Fruit fly (Drosophila melanogaster) whole organism, embryonic: ENCODE data around the gene CG14511.

ENCODE experiments used
- BEAF-32 ChIP-seq: fragments of 200-800 bp; sonication (Bioruptor generic); optimal IDR thresholded peaks from 3 replicates; lab custom pipeline; 2017; ENCODE audit warnings: missing biosample characterization, missing genetic modification characterization, mild to moderate bottlenecking, moderate library complexity, missing genetic modification reagents
- Bdp1 ChIP-seq: fragments of 200-800 bp; sonication (Bioruptor generic); optimal IDR thresholded peaks from 3 replicates; lab custom pipeline; 2016; ENCODE audit warnings: missing biosample characterization, missing genetic modification characterization
- CG11247 ChIP-seq: fragments of 200-800 bp; sonication (Bioruptor generic); IDR thresholded peaks from 2 replicates; pipeline ENCODE4 v1.3.6; 2022; ENCODE audit warnings: missing biosample characterization, missing genetic modification characterization
- CG11456 ChIP-seq: fragments of 200-800 bp; sonication (Bioruptor generic); IDR thresholded peaks from 3 replicates; pipeline ENCODE4 v1.3.6; 2022; ENCODE audit warnings: missing biosample characterization, missing genetic modification characterization
- CG13123 ChIP-seq: fragments of 200-800 bp; sonication (Bioruptor generic); optimal IDR thresholded peaks from 2 replicates; lab custom pipeline; 2016; ENCODE audit warnings: missing biosample characterization, missing genetic modification characterization
- CG13287 ChIP-seq: fragments of 200-800 bp; sonication (Bioruptor generic); IDR thresholded peaks from 2 replicates; pipeline ENCODE4 v1.3.6; 2022; ENCODE audit warnings: missing biosample characterization, missing genetic modification characterization; ENCODE audit not compliant: partially characterized antibody
- CG14014 ChIP-seq: fragments of 200-800 bp; sonication (Bioruptor generic); IDR thresholded peaks from 2 replicates; pipeline ENCODE4 v1.3.6; 2022; ENCODE audit warnings: missing biosample characterization, missing genetic modification characterization
- CG14965 ChIP-seq: fragments of 200-800 bp; sonication (Bioruptor generic); optimal IDR thresholded peaks from 2 replicates; lab custom pipeline; 2016; ENCODE audit warnings: missing biosample characterization, missing genetic modification characterization, borderline replicate concordance
- CG18011 ChIP-seq: fragments of 200-800 bp; sonication (Bioruptor generic); optimal IDR thresholded peaks from 2 replicates; lab custom pipeline; 2017; ENCODE audit warnings: missing biosample characterization, missing genetic modification characterization, mild to moderate bottlenecking, moderate library complexity, missing genotype
- CG2120 ChIP-seq: fragments of 200-800 bp; sonication (Bioruptor generic); optimal IDR thresholded peaks from 3 replicates; lab custom pipeline; 2016; ENCODE audit warnings: missing biosample characterization, missing genetic modification characterization
- CG30020 ChIP-seq: fragments of 200-800 bp; optimal IDR thresholded peaks from 2 replicates; lab custom pipeline; 2019; ENCODE audit warnings: missing biosample characterization, mild to moderate bottlenecking, missing genetic modification characterization, moderate library complexity
- CG30431 ChIP-seq: fragments of 200-800 bp; sonication (Bioruptor generic); optimal IDR thresholded peaks from 2 replicates; lab custom pipeline; 2017; ENCODE audit warnings: missing biosample characterization, missing genetic modification characterization
- CG3065 ChIP-seq: fragments of 200-800 bp; sonication (Bioruptor generic); optimal IDR thresholded peaks from 2 replicates; lab custom pipeline; 2016; ENCODE audit warnings: missing biosample characterization, missing genetic modification characterization
- CG31441 ChIP-seq: fragments of 200-800 bp; sonication (Bioruptor generic); IDR thresholded peaks from 2 replicates; pipeline ENCODE4 v1.3.6; 2022; ENCODE audit warnings: missing biosample characterization, missing genetic modification characterization
- CG4404 ChIP-seq: fragments of 200-800 bp; sonication (Bioruptor generic); IDR thresholded peaks from 2 replicates; pipeline ENCODE4 v1.3.6; 2022; ENCODE audit warnings: missing biosample characterization, missing genetic modification characterization
- CG5953 ChIP-seq: fragments of 200-800 bp; sonication (Bioruptor generic); IDR thresholded peaks from 2 replicates; pipeline ENCODE4 v1.3.6; 2022; ENCODE audit warnings: missing biosample characterization, missing genetic modification characterization
- CG7839 ChIP-seq: fragments of 200-800 bp; sonication (Bioruptor generic); optimal IDR thresholded peaks from 3 replicates; lab custom pipeline; 2018; ENCODE audit warnings: missing biosample characterization, mild to moderate bottlenecking, missing genetic modification characterization, moderate library complexity
- CG8359 ChIP-seq: fragments of 200-800 bp; sonication (Bioruptor generic); optimal IDR thresholded peaks from 2 replicates; lab custom pipeline; 2017; ENCODE audit warnings: missing biosample characterization, mild to moderate bottlenecking, missing genetic modification characterization, borderline replicate concordance
- CG8388 ChIP-seq: fragments of 200-800 bp; sonication (Bioruptor generic); optimal IDR thresholded peaks from 2 replicates; lab custom pipeline; 2019; ENCODE audit warnings: missing biosample characterization, mild to moderate bottlenecking, missing genetic modification characterization, moderate library complexity
- CTCF ChIP-seq: fragments of 200-800 bp; sonication (Bioruptor generic); optimal IDR thresholded peaks from 2 replicates; lab custom pipeline; 2017; ENCODE audit warnings: missing biosample characterization, mild to moderate bottlenecking, missing genetic modification characterization, moderate library complexity
- Dip2 ChIP-seq: fragments of 200-800 bp; sonication (Bioruptor generic); IDR thresholded peaks from 2 replicates; pipeline ENCODE4 v1.3.6; 2022; ENCODE audit warnings: missing biosample characterization, missing genetic modification characterization
- HLH54F ChIP-seq: fragments of 200-800 bp; sonication (Bioruptor generic); optimal IDR thresholded peaks from 3 replicates; lab custom pipeline; 2016; ENCODE audit warnings: missing biosample characterization, missing genetic modification characterization
- HLHmδ ChIP-seq: fragments of 200-800 bp; sonication (Bioruptor generic); optimal IDR thresholded peaks from 2 replicates; lab custom pipeline; 2018; ENCODE audit warnings: missing biosample characterization, mild to moderate bottlenecking, missing genetic modification characterization, moderate library complexity
- MTF-1 ChIP-seq: fragments of 200-800 bp; sonication (Bioruptor generic); optimal IDR thresholded peaks from 2 replicates; lab custom pipeline; 2018; ENCODE audit warnings: missing biosample characterization, mild to moderate bottlenecking, missing genetic modification characterization, borderline replicate concordance
- Max ChIP-seq: fragments of 200-800 bp; sonication (Bioruptor generic); optimal IDR thresholded peaks from 2 replicates; lab custom pipeline; 2016; ENCODE audit warnings: missing biosample characterization, mild to moderate bottlenecking, missing genetic modification characterization
- NK7.1 ChIP-seq: fragments of 200-800 bp; sonication (Bioruptor generic); optimal IDR thresholded peaks from 3 replicates; lab custom pipeline; 2016; ENCODE audit warnings: missing biosample characterization, missing genetic modification characterization
- Opbp ChIP-seq: fragments of 200-800 bp; sonication (Bioruptor generic); IDR thresholded peaks from 3 replicates; pipeline ENCODE4 v1.3.6; 2022; ENCODE audit warnings: missing biosample characterization, missing genetic modification characterization; ENCODE audit not compliant: partially characterized antibody
- Xbp1 ChIP-seq: fragments of 200-800 bp; sonication (Bioruptor generic); optimal IDR thresholded peaks from 3 replicates; lab custom pipeline; 2016; ENCODE audit warnings: missing biosample characterization, mild to moderate bottlenecking, missing genetic modification characterization
- al ChIP-seq: fragments of 200-800 bp; sonication (Bioruptor generic); IDR thresholded peaks from 2 replicates; pipeline ENCODE4 v1.3.6; 2022; ENCODE audit warnings: missing biosample characterization, missing genetic modification characterization
- aop ChIP-seq: fragments of 200-800 bp; sonication (Bioruptor generic); IDR thresholded peaks from 2 replicates; pipeline ENCODE4 v1.3.6; 2022; ENCODE audit warnings: missing biosample characterization, missing genetic modification characterization
- bowl ChIP-seq: fragments of 200-800 bp; sonication (Bioruptor generic); IDR thresholded peaks from 2 replicates; pipeline ENCODE4 v1.3.6; 2022; ENCODE audit warnings: missing biosample characterization, missing genetic modification characterization
- chif ChIP-seq, 2 experiments: fragments of 200-800 bp; sonication (Bioruptor generic); optimal IDR thresholded peaks; 3 replicates each; lab custom pipeline; 2016; ENCODE audit warnings: missing biosample characterization in 2 of 2, missing genetic modification characterization in 2 of 2
- chinmo ChIP-seq: fragments of 200-800 bp; sonication (Bioruptor generic); IDR thresholded peaks from 4 replicates; pipeline ENCODE4 v1.3.6; 2022; ENCODE audit warnings: missing biosample characterization, missing genetic modification characterization; ENCODE audit not compliant: partially characterized antibody
- croc ChIP-seq: fragments of 200-800 bp; sonication (Bioruptor generic); conservative IDR thresholded peaks from 3 replicates; pipeline ENCODE4 v1.3.6; 2022; ENCODE audit warnings: missing biosample characterization, missing genetic modification characterization
- cwo ChIP-seq: fragments of 200-800 bp; sonication (Bioruptor generic); optimal IDR thresholded peaks from 3 replicates; lab custom pipeline; 2017; ENCODE audit warnings: missing biosample characterization, missing genetic modification characterization, mild to moderate bottlenecking, moderate library complexity, missing genetic modification reagents
- dysf ChIP-seq: fragments of 200-800 bp; sonication (Bioruptor generic); IDR thresholded peaks from 3 replicates; pipeline ENCODE4 v1.3.6; 2022; ENCODE audit warnings: missing biosample characterization, missing genetic modification characterization
- hkb ChIP-seq, 2 experiments: fragments of 200-800 bp in 1 of 2; fragments of >200 bp in 1 of 2; sonication (Bioruptor generic) in 1 of 2; IDR thresholded peaks in 1 of 2; optimal IDR thresholded peaks in 1 of 2; 2 replicates each; pipeline versions ENCODE4 v1.3.6 to Lab custom; 2017 to 2022; ENCODE audit warnings: missing biosample characterization in 1 of 2, missing genetic modification characterization in 1 of 2
- maf-S ChIP-seq: fragments of 200-800 bp; sonication (Bioruptor generic); optimal IDR thresholded peaks from 2 replicates; lab custom pipeline; 2016; ENCODE audit warnings: missing biosample characterization, missing genetic modification characterization
- nerfin-2 ChIP-seq: fragments of 200-800 bp; sonication (Bioruptor generic); IDR thresholded peaks from 2 replicates; pipeline ENCODE4 v1.3.6; 2022; ENCODE audit warnings: missing biosample characterization, missing genetic modification characterization; ENCODE audit not compliant: partially characterized antibody
- nmo ChIP-seq: fragments of 200-800 bp; sonication (Bioruptor generic); optimal IDR thresholded peaks from 2 replicates; lab custom pipeline; 2018; ENCODE audit warnings: missing biosample characterization, mild to moderate bottlenecking, missing genetic modification characterization, moderate library complexity
- pho ChIP-seq: fragments of 200-800 bp; sonication (Bioruptor generic); optimal IDR thresholded peaks from 2 replicates; lab custom pipeline; 2016; ENCODE audit warnings: missing biosample characterization, missing genetic modification characterization
- phol ChIP-seq: fragments of 200-800 bp; sonication (Bioruptor generic); optimal IDR thresholded peaks from 3 replicates; lab custom pipeline; 2018; ENCODE audit warnings: missing biosample characterization, mild to moderate bottlenecking, missing genetic modification characterization, moderate library complexity
- pzg ChIP-seq: fragments of 200-800 bp; sonication (Bioruptor generic); optimal IDR thresholded peaks from 3 replicates; lab custom pipeline; 2018; ENCODE audit warnings: missing biosample characterization, mild to moderate bottlenecking, missing genetic modification characterization, moderate library complexity
- ranshi ChIP-seq: fragments of 200-800 bp; sonication (Bioruptor generic); IDR thresholded peaks from 2 replicates; pipeline ENCODE4 v1.3.6; 2022; ENCODE audit warnings: missing biosample characterization, missing genetic modification characterization
- salm ChIP-seq: fragments of 200-800 bp; sonication (Bioruptor generic); optimal IDR thresholded peaks from 2 replicates; lab custom pipeline; 2018; ENCODE audit warnings: missing biosample characterization, mild to moderate bottlenecking, missing genetic modification characterization
- schlank ChIP-seq: fragments of 200-800 bp; sonication (Bioruptor generic); optimal IDR thresholded peaks from 2 replicates; lab custom pipeline; 2018; ENCODE audit warnings: missing biosample characterization, mild to moderate bottlenecking, missing genetic modification characterization
- seq ChIP-seq: fragments of 200-800 bp; sonication (Bioruptor generic); IDR thresholded peaks from 2 replicates; pipeline ENCODE4 v1.3.6; 2022; ENCODE audit warnings: missing biosample characterization, missing genetic modification characterization
- unpg ChIP-seq: fragments of 200-800 bp; sonication (Bioruptor generic); optimal IDR thresholded peaks from 3 replicates; lab custom pipeline; 2018; ENCODE audit warnings: missing biosample characterization, mild to moderate bottlenecking, missing genetic modification characterization, moderate library complexity
- zen ChIP-seq: fragments of 200-800 bp; sonication (Bioruptor generic); optimal IDR thresholded peaks from 3 replicates; lab custom pipeline; 2018; ENCODE audit warnings: missing biosample characterization, mild to moderate bottlenecking, missing genetic modification characterization, moderate library complexity
- zen2 ChIP-seq: fragments of 200-800 bp; sonication (Bioruptor generic); IDR thresholded peaks from 3 replicates; pipeline ENCODE4 v1.3.6; 2022; ENCODE audit warnings: missing biosample characterization, missing genetic modification characterization; ENCODE audit not compliant: partially characterized antibody

CG14511 gene

dm6 chr3R:29148072-29148471 is 1.4 kb upstream of the CG14511 start, which contains the start of the genes CG11882 and Pglym78 (continued):
- TF ChIP-seq CG2120 (GFP tag; lab: Kevin White, UChicago), result peak; percentile 72
- TF ChIP-seq BEAF-32, result peak; percentile 60
- TF ChIP-seq CG18011 (GFP tag; lab: Kevin White, UChicago), result peak; percentile 14
- no peak for TF ChIP-seq CG7839
- TF ChIP-seq CTCF (GFP tag; lab: Kevin White, UChicago), result peak; percentile 23
- TF ChIP-seq CG4404 (GFP tag; lab: Robert Waterston, UW), result no peak
- TF ChIP-seq Xbp1, result peak; percentile 52
- TF ChIP-seq CG14965, result no peak
- peak; percentile 98 for TF ChIP-seq pzg (GFP tag; lab: Kevin White, UChicago)
- TF ChIP-seq CG14014 (GFP tag; lab: Robert Waterston, UW), result peak; percentile 23; the same call in 1 of the 2 replicates
- peak; percentile 45 for TF ChIP-seq MTF-1 (GFP tag; lab: Kevin White, UChicago)
- TF ChIP-seq unpg (GFP tag; lab: Kevin White, UChicago), result no peak
- TF ChIP-seq Bdp1 (GFP tag; lab: Kevin White, UChicago), result peak; percentile 20
- peak; percentile 44 for TF ChIP-seq HLH54F
- TF ChIP-seq Opbp, result peak; percentile 66
- TF ChIP-seq hkb (optimal IDR thresholded peaks at IDR 0.05; lab: Kevin White, UChicago), result no peak
- no peak; the same call in 1 of the 2 replicates for TF ChIP-seq hkb (GFP tag; IDR thresholded peaks at IDR 0.05; lab: Robert Waterston, UW)
- TF ChIP-seq al, result peak; percentile 51
- no peak for TF ChIP-seq CG8388 (GFP tag; lab: Kevin White, UChicago)
- TF ChIP-seq seq (GFP tag; lab: Robert Waterston, UW), result 0 out of 2 replicates have a peak, but pooled peaks have one; percentile 27
- TF ChIP-seq schlank (tag; lab: Kevin White, UChicago), result no peak
- no peak for TF ChIP-seq CG30020 (tag; lab: Kevin White, UChicago)
- peak; percentile 59 for TF ChIP-seq nmo (GFP tag; lab: Kevin White, UChicago)
- peak; percentile 28 for TF ChIP-seq phol (tag; lab: Kevin White, UChicago)
- no peak for TF ChIP-seq CG5953 (GFP tag; lab: Robert Waterston, UW)
- TF ChIP-seq CG30431 (GFP tag; lab: Kevin White, UChicago), result no peak
- no peak for TF ChIP-seq NK7.1 (GFP tag; lab: Kevin White, UChicago)
- no peak for TF ChIP-seq croc
- no peak for TF ChIP-seq aop
- peak; percentile 93 for TF ChIP-seq chinmo (GFP tag; lab: Robert Waterston, UW)
- no peak for TF ChIP-seq CG8359 (GFP tag; lab: Kevin White, UChicago)
- no peak for TF ChIP-seq CG31441 (GFP tag; lab: Robert Waterston, UW)
- no peak for TF ChIP-seq CG13123 (GFP tag; lab: Kevin White, UChicago)
- no peak for TF ChIP-seq bowl (GFP tag; lab: Robert Waterston, UW)
- TF ChIP-seq Max (GFP tag; lab: Kevin White, UChicago), result no peak
- TF ChIP-seq nerfin-2 (GFP tag; lab: Robert Waterston, UW), result peak; percentile 45; the same call in 1 of the 2 replicates
- no peak for TF ChIP-seq Dip2 (GFP tag; lab: Robert Waterston, UW)
- peak; percentile 24 for TF ChIP-seq HLHmδ
- TF ChIP-seq maf-S, result no peak
- peak; percentile 27 for TF ChIP-seq CG3065 (GFP tag; lab: Kevin White, UChicago)
- TF ChIP-seq CG11456 (GFP tag; lab: Robert Waterston, UW), result peak; percentile 68; the same call in 2 of the 3 replicates
- peak; percentile 34; the same call in 1 of the 3 replicates for TF ChIP-seq zen2 (GFP tag; lab: Robert Waterston, UW)
- peak; percentile 8 for TF ChIP-seq salm (tag; lab: Kevin White, UChicago)
- no peak for TF ChIP-seq zen (tag; lab: Kevin White, UChicago)
- TF ChIP-seq ranshi, result no peak
- TF ChIP-seq cwo (GFP tag; lab: Kevin White, UChicago), result no peak
- TF ChIP-seq CG13287 (GFP tag; lab: Robert Waterston, UW), result peak; percentile 78
- peak; percentile 73 for TF ChIP-seq pho (GFP tag; lab: Kevin White, UChicago)
- peak; percentile 48; the same call in 1 of the 2 replicates for TF ChIP-seq CG11247 (GFP tag; lab: Robert Waterston, UW)
- TF ChIP-seq dysf, result no peak
- peak in 1 of 2 experiments; percentile 25 for TF ChIP-seq chif (GFP tag; optimal IDR thresholded peaks at IDR 0.05; lab: Kevin White, UChicago)
